Worm (Caenorhabditis elegans): Measurements from ENCODE around the gene F59A6.2.
A peak's percentile ranks its signal among the peaks of the same experiment; 100 is the strongest.

The F59A6.2 gene

DNA sequence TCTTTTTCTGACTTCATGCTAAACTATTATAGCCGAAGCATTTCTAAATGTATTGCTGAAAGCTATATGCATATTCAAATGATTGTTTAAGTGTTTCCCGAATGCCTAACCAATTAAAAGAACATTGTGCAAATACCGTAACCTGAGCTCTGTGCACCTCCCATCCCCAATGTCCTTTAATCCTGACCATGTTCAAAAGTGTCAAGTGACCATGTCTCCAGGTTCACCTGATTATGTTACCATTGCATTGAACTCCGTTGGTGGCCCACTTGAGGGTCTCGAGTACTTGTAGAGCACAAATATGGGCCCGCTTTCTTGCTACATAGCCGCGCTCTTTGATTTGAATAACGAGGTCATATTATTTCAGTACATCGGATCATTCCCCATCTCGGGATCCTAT, 39.2 kb upstream of the F59A6.2 start:
- TF ChIP-seq lin-39 (tag; optimal IDR thresholded peaks at IDR 0.05) (no peak), tbx-2 (tag; optimal IDR thresholded peaks at IDR 0.05) (no peak), lin-15B (tag; optimal IDR thresholded peaks at IDR 0.05) (no peak), alr-1 (tag; optimal IDR thresholded peaks at IDR 0.05; ENCODE audit: borderline replicate concordance) (no peak), snpc-4 (tag; optimal IDR thresholded peaks at IDR 0.05) (no peak), F16B12.6 (tag; optimal IDR thresholded peaks at IDR 0.05) (no peak), mab-9 (GFP tag; IDR thresholded peaks at IDR 0.05) (no peak), nhr-85 (tag) (no peak), egl-13 (tag; optimal IDR thresholded peaks at IDR 0.05) (no peak), fkh-4 (tag; optimal IDR thresholded peaks at IDR 0.05; ENCODE audit: borderline replicate concordance) (no peak), jun-1 (tag; optimal IDR thresholded peaks at IDR 0.05) (no peak), fkh-10 (GFP tag; optimal IDR thresholded peaks at IDR 0.05) (no peak), fkh-8 (tag; optimal IDR thresholded peaks at IDR 0.05) (no peak), mdl-1 (tag; optimal IDR thresholded peaks at IDR 0.05) (no peak), nhr-71 (tag; optimal IDR thresholded peaks at IDR 0.05) (no peak), efl-1 (optimal IDR thresholded peaks at IDR 0.05) (no peak), efl-1 (GFP tag; optimal IDR thresholded peaks at IDR 0.05 in 1 of 2) (no peak)

DNA sequence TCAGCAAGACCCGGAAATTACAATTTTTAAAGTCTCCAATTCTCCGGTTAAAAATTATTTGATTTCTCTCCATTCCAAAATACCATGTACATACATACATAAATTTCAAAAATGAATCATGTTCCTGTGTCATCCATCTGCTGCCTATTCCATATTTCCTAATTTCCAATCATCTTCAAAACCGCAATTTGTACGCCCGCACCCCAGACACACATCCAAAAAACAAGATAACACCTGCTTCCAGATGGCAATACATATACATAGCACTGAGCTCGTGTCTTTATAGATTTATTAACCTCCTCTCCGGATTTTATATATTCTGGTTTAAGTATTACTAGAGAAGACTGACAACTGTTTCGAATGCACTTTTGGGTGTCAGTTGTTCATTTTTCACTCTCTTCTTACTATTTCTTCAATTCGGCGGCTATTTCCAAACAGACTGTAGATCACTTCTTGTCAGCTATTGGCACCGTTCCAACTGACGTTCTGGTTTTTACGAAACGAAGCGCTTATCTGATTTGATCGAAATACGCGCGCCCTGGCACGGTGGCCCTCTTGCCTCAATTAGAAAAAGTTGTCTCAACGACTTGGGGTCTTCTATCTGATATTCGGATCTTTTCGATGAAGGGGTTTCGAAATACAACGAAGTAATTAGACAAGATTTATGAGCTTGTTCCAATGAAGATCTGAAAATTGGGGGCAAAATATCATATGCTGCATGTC, 32.7 kb upstream of the F59A6.2 start:
- no peak for TF ChIP-seq egl-13 (tag; optimal IDR thresholded peaks at IDR 0.05)
- no peak for TF ChIP-seq unc-30 (tag; optimal IDR thresholded peaks at IDR 0.05)
- TF ChIP-seq nhr-77 (tag; optimal IDR thresholded peaks at IDR 0.05), result no peak
- TF ChIP-seq lin-14 (GFP tag; optimal IDR thresholded peaks at IDR 0.05), result peak; percentile 14
- no peak for TF ChIP-seq xbp-1 (tag; optimal IDR thresholded peaks at IDR 0.05)
- TF ChIP-seq lsy-2 (tag; optimal IDR thresholded peaks at IDR 0.05), result no peak
- no peak for TF ChIP-seq pqm-1 (tag; optimal IDR thresholded peaks at IDR 0.05)
- no peak for TF ChIP-seq C16A3.4 (tag; optimal IDR thresholded peaks at IDR 0.05)
- TF ChIP-seq fkh-10 (GFP tag; optimal IDR thresholded peaks at IDR 0.05), result no peak
- no peak for TF ChIP-seq ceh-82 (tag; optimal IDR thresholded peaks at IDR 0.05)
- no peak for TF ChIP-seq elt-3 (tag; optimal IDR thresholded peaks at IDR 0.05)
- TF ChIP-seq mef-2 (tag; optimal IDR thresholded peaks at IDR 0.05), result no peak
- no peak for TF ChIP-seq C34B4.2 (tag; optimal IDR thresholded peaks at IDR 0.05)
- no peak for TF ChIP-seq efl-3 (GFP tag; optimal IDR thresholded peaks at IDR 0.05)
- TF ChIP-seq efl-1 (optimal IDR thresholded peaks at IDR 0.05), result no peak
- TF ChIP-seq efl-1 (GFP tag; optimal IDR thresholded peaks at IDR 0.05 in 1 of 2), result peak in 1 of 2 experiments; percentile 64
- TF ChIP-seq unc-130 (tag; optimal IDR thresholded peaks at IDR 0.05), result no peak
- no peak for TF ChIP-seq mdl-1 (tag; optimal IDR thresholded peaks at IDR 0.05)
- no peak for TF ChIP-seq snu-23 (GFP tag; optimal IDR thresholded peaks at IDR 0.05)
- no peak for TF ChIP-seq vab-15 (tag; optimal IDR thresholded peaks at IDR 0.05)
- TF ChIP-seq nhr-71 (tag; optimal IDR thresholded peaks at IDR 0.05), result no peak
- no peak for TF ChIP-seq ceh-90 (tag; optimal IDR thresholded peaks at IDR 0.05)
- peak; percentile 11 for TF ChIP-seq blmp-1 (tag; optimal IDR thresholded peaks at IDR 0.05)
- TF ChIP-seq zip-4 (GFP tag; optimal IDR thresholded peaks at IDR 0.05), result no peak
- TF ChIP-seq unc-98 (GFP tag; IDR thresholded peaks at IDR 0.05), result no peak
- no peak for TF ChIP-seq lin-39 (tag; optimal IDR thresholded peaks at IDR 0.05)
- TF ChIP-seq ceh-63 (GFP tag; optimal IDR thresholded peaks at IDR 0.05), result no peak
- no peak for TF ChIP-seq nhr-76 (tag; optimal IDR thresholded peaks at IDR 0.05)
- TF ChIP-seq ztf-11 (tag; optimal IDR thresholded peaks at IDR 0.05), result peak in 1 of 2 experiments; percentile 87
- no peak for TF ChIP-seq ets-5 (GFP tag; IDR thresholded peaks at IDR 0.05)
- no peak for TF ChIP-seq fkh-4 (tag; optimal IDR thresholded peaks at IDR 0.05; ENCODE audit: borderline replicate concordance)
- no peak for TF ChIP-seq ama-1 (optimal IDR thresholded peaks at IDR 0.05)
- no peak for TF ChIP-seq irx-1 (tag; optimal IDR thresholded peaks at IDR 0.05)
- peak; percentile 58 for TF ChIP-seq tbx-2 (tag; optimal IDR thresholded peaks at IDR 0.05)
- peak; percentile 66 for TF ChIP-seq nhr-85 (tag)
- TF ChIP-seq aly-2 (tag; optimal IDR thresholded peaks at IDR 0.05), result no peak
